Worm (Caenorhabditis elegans) whole organism, late embryonic: ENCODE measurements around the gene flp-24.

Experiments used
- nhr-11 ChIP-seq: fragments of 150-350 bp; optimal IDR thresholded peaks from 2 replicates; lab custom pipeline; 2014; ENCODE audit warnings: missing biosample characterization, missing genetic modification characterization
- pqm-1 ChIP-seq: sonication (generic microtip); optimal IDR thresholded peaks from 2 replicates; lab custom pipeline; 2016; ENCODE audit warnings: missing genetic modification characterization, missing compliant biosample characterization
- ztf-16 ChIP-seq: sonication (generic microtip); optimal IDR thresholded peaks from 2 replicates; lab custom pipeline; 2017; ENCODE audit warnings: missing genetic modification characterization, missing compliant biosample characterization

- TF ChIP-seq pqm-1 (no peak), nhr-11 (tag; lab: Kevin White, UChicago) (no peak), ztf-16 (tag; lab: Kevin White, UChicago) (no peak)
Measured at ce11 chrIII:691933-692332, 33.0 kb upstream of the flp-24 start, which contains the start of gene W02B3.7.
